Worm (Caenorhabditis elegans) whole organism, L4 larva: ENCODE measurements around the gene vha-20.

Source experiments
- T20F7.1 ChIP-seq: fragments of 200-800 bp; sonication (Bioruptor generic); optimal IDR thresholded peaks from 2 replicates; lab custom pipeline; 2018; ENCODE audit warnings: mild to moderate bottlenecking, missing genetic modification characterization, missing compliant biosample characterization
- T26A8.4 ChIP-seq: fragments of 200-800 bp; sonication (Bioruptor generic); IDR thresholded peaks from 2 replicates; pipeline ENCODE4 v1.3.6; 2022; ENCODE audit warnings: missing genetic modification characterization, missing compliant biosample characterization
- Y75B8A.6 ChIP-seq: fragments of 200-800 bp; sonication (Bioruptor generic); IDR thresholded peaks from 2 replicates; pipeline ENCODE4 v1.3.6; 2022; ENCODE audit warnings: missing genetic modification reagents, missing genetic modification characterization, missing compliant biosample characterization
- aha-1 ChIP-seq: fragments of 150-350 bp; peaks from one replicate; lab custom pipeline; 2014; ENCODE audit warnings: missing biosample characterization, missing genetic modification characterization
- aly-2 ChIP-seq: sonication (generic microtip); optimal IDR thresholded peaks from 2 replicates; lab custom pipeline; 2018; ENCODE audit warnings: missing biosample characterization, missing genetic modification characterization
- attf-4 ChIP-seq: sonication (generic microtip); optimal IDR thresholded peaks from 3 replicates; lab custom pipeline; 2017; ENCODE audit warnings: missing biosample characterization, missing genetic modification characterization
- ceh-28 ChIP-seq: fragments of 150-350 bp; optimal IDR thresholded peaks from 2 replicates; lab custom pipeline; 2014; ENCODE audit warnings: missing biosample characterization, missing genetic modification reagents, missing genetic modification characterization
- ceh-62 ChIP-seq: sonication (generic microtip); optimal IDR thresholded peaks from 2 replicates; lab custom pipeline; 2017; ENCODE audit warnings: missing biosample characterization, missing genetic modification characterization
- ces-1 ChIP-seq: fragments of 150-350 bp; sonication (generic microtip); optimal IDR thresholded peaks from 4 replicates; lab custom pipeline; 2014; ENCODE audit warnings: missing biosample characterization, missing genetic modification reagents, missing genetic modification characterization
- cey-2 ChIP-seq: sonication (generic microtip); optimal IDR thresholded peaks from 3 replicates; lab custom pipeline; 2017; ENCODE audit warnings: missing genetic modification characterization, mild to moderate bottlenecking, missing compliant biosample characterization, antibody characterized with exemption, borderline replicate concordance; ENCODE audit not compliant: insufficient read depth
- daf-12 ChIP-seq: fragments of 150-350 bp; optimal IDR thresholded peaks from 2 replicates; lab custom pipeline; 2014; ENCODE audit warnings: missing biosample characterization, missing genetic modification reagents, missing genetic modification characterization
- daf-16 ChIP-seq, 3 experiments: sonication (generic microtip); optimal IDR thresholded peaks; 2 replicates each; lab custom pipeline; 2016 to 2017; ENCODE audit warnings: missing genetic modification characterization in 3 of 3, missing genetic modification reagents in 3 of 3, mild to moderate bottlenecking in 2 of 3, missing compliant biosample characterization in 2 of 3, missing biosample characterization in 1 of 3, moderate library complexity in 1 of 3
- duxl-1 ChIP-seq: sonication (generic microtip); optimal IDR thresholded peaks from 2 replicates; lab custom pipeline; 2016; ENCODE audit warnings: mild to moderate bottlenecking, missing genetic modification characterization, moderate library complexity, missing compliant biosample characterization; ENCODE audit not compliant: poor library complexity
- fkh-10 ChIP-seq: fragments of 150-350 bp; optimal IDR thresholded peaks from 2 replicates; lab custom pipeline; 2014; ENCODE audit warnings: missing biosample characterization, missing genetic modification reagents, missing genetic modification characterization
- fos-1 ChIP-seq: fragments of 150-350 bp; optimal IDR thresholded peaks from 2 replicates; lab custom pipeline; 2014; ENCODE audit warnings: missing biosample characterization, missing genetic modification characterization
- gei-8 ChIP-seq: fragments of 200-800 bp; sonication (Bioruptor generic); optimal IDR thresholded peaks from 2 replicates; lab custom pipeline; 2018; ENCODE audit warnings: mild to moderate bottlenecking, missing genetic modification characterization, missing compliant biosample characterization
- hif-1 ChIP-seq, 2 experiments: sonication (generic microtip); optimal IDR thresholded peaks; 2 replicates each; lab custom pipeline; 2016 to 2017; ENCODE audit warnings: missing compliant biosample characterization in 2 of 2, missing genetic modification characterization in 2 of 2, missing genetic modification reagents in 2 of 2, missing genotype in 2 of 2, mild to moderate bottlenecking in 1 of 2
- hlh-11 ChIP-seq: fragments of 200-800 bp; sonication (Bioruptor generic); optimal IDR thresholded peaks from 2 replicates; lab custom pipeline; 2018; ENCODE audit warnings: mild to moderate bottlenecking, missing genetic modification characterization, missing compliant biosample characterization
- hlh-30 ChIP-seq: sonication (generic microtip); optimal IDR thresholded peaks from 2 replicates; lab custom pipeline; 2017; ENCODE audit warnings: antibody characterized with exemption, mild to moderate bottlenecking, missing genetic modification characterization, missing compliant biosample characterization; ENCODE audit not compliant: insufficient read depth
- hmg-1.1 ChIP-seq: fragments of 200-800 bp; sonication (Bioruptor generic); IDR thresholded peaks from 2 replicates; pipeline ENCODE4 v1.3.6; 2022; ENCODE audit warnings: missing genetic modification reagents, missing genetic modification characterization, missing compliant biosample characterization
- lim-7 ChIP-seq: fragments of 200-800 bp; sonication (Bioruptor generic); IDR thresholded peaks from 2 replicates; pipeline ENCODE4 v1.3.6; 2022; ENCODE audit warnings: missing genetic modification characterization, missing compliant biosample characterization
- lin-15B ChIP-seq: fragments of 150-350 bp; sonication (generic microtip); optimal IDR thresholded peaks from 3 replicates; lab custom pipeline; 2014; ENCODE audit warnings: missing biosample characterization, missing genetic modification characterization
- lin-29 ChIP-seq: fragments of 200-800 bp; sonication (Bioruptor generic); IDR thresholded peaks from 2 replicates; pipeline ENCODE4 v1.3.6; 2022; ENCODE audit warnings: missing genetic modification reagents, missing genetic modification characterization, missing compliant biosample characterization
- lin-38 ChIP-seq: fragments of 200-800 bp; sonication (Bioruptor generic); IDR thresholded peaks from 2 replicates; pipeline ENCODE4 v1.3.6; 2022; ENCODE audit warnings: missing genetic modification reagents, missing genetic modification characterization, missing compliant biosample characterization
- lir-3 ChIP-seq: sonication (generic microtip); optimal IDR thresholded peaks from 2 replicates; lab custom pipeline; 2016; ENCODE audit warnings: mild to moderate bottlenecking, missing genetic modification characterization, missing compliant biosample characterization
- mes-2 ChIP-seq: sonication (generic microtip); optimal IDR thresholded peaks from 2 replicates; lab custom pipeline; 2016; ENCODE audit warnings: missing genotype, mild to moderate bottlenecking, missing genetic modification characterization, missing compliant biosample characterization; ENCODE audit not compliant: poor library complexity, severe bottlenecking
- mxl-3 ChIP-seq: fragments of 200-800 bp; sonication (Bioruptor generic); optimal IDR thresholded peaks from 2 replicates; lab custom pipeline; 2018; ENCODE audit warnings: mild to moderate bottlenecking, missing genetic modification characterization, missing compliant biosample characterization
- nhr-237 ChIP-seq: sonication (generic microtip); optimal IDR thresholded peaks from 2 replicates; lab custom pipeline; 2017; ENCODE audit warnings: missing biosample characterization, missing genetic modification characterization
- nhr-28 ChIP-seq: fragments of 150-350 bp; optimal IDR thresholded peaks from 2 replicates; lab custom pipeline; 2014; ENCODE audit warnings: missing biosample characterization, missing genetic modification characterization
- nhr-41 ChIP-seq: fragments of 200-800 bp; sonication (Bioruptor generic); IDR thresholded peaks from 2 replicates; pipeline ENCODE4 v1.3.6; 2022; ENCODE audit warnings: missing genetic modification reagents, missing genetic modification characterization, missing compliant biosample characterization
- nhr-6 ChIP-seq: fragments of 150-350 bp; optimal IDR thresholded peaks from 2 replicates; lab custom pipeline; 2014; ENCODE audit warnings: missing biosample characterization, missing genetic modification characterization
- nhr-77 ChIP-seq: fragments of 150-350 bp; optimal IDR thresholded peaks from 2 replicates; lab custom pipeline; 2014; ENCODE audit warnings: missing biosample characterization, missing genetic modification characterization
- rbr-2 ChIP-seq: sonication (generic microtip); optimal IDR thresholded peaks from 2 replicates; lab custom pipeline; 2016; ENCODE audit warnings: missing genotype, missing genetic modification characterization, missing compliant biosample characterization
- set-16 ChIP-seq: fragments of 200-800 bp; sonication (Bioruptor generic); IDR thresholded peaks from 2 replicates; pipeline ENCODE4 v1.3.6; 2022; ENCODE audit warnings: missing genetic modification reagents, missing genetic modification characterization, missing compliant biosample characterization
- skn-1 ChIP-seq: fragments of 150-350 bp; optimal IDR thresholded peaks from 2 replicates; lab custom pipeline; 2014; ENCODE audit warnings: missing biosample characterization, missing genetic modification characterization
- snpc-1.2 ChIP-seq: fragments of 200-800 bp; sonication (Bioruptor generic); IDR thresholded peaks from 2 replicates; pipeline ENCODE4 v1.3.6; 2022; ENCODE audit warnings: missing genetic modification reagents, missing genetic modification characterization, missing compliant biosample characterization
- snpc-4 ChIP-seq: fragments of 150-350 bp; optimal IDR thresholded peaks from 2 replicates; lab custom pipeline; 2014; ENCODE audit warnings: missing biosample characterization, missing genetic modification characterization
- tag-97 ChIP-seq: fragments of 200-800 bp; sonication (Bioruptor generic); IDR thresholded peaks from 2 replicates; pipeline ENCODE4 v1.3.6; 2022; ENCODE audit warnings: missing genetic modification characterization, missing compliant biosample characterization
- unc-62 ChIP-seq, 3 experiments: fragments of 150-350 bp in 1 of 3; sonication (generic microtip); optimal IDR thresholded peaks in 2 of 3; peaks in 1 of 3; 1 replicate in 1 of 3; 2 replicates in 2 of 3; lab custom pipeline; 2014 to 2017; ENCODE audit warnings: missing biosample characterization in 3 of 3, missing genetic modification characterization in 3 of 3, missing genetic modification reagents in 3 of 3, missing genotype in 1 of 3
- vab-7 ChIP-seq: fragments of 200-800 bp; sonication (Bioruptor generic); IDR thresholded peaks from 2 replicates; pipeline ENCODE4 v1.3.6; 2022; ENCODE audit warnings: missing genetic modification reagents, missing genetic modification characterization, missing compliant biosample characterization
- zip-11 ChIP-seq: fragments of 200-800 bp; sonication (Bioruptor generic); IDR thresholded peaks from 2 replicates; pipeline ENCODE4 v1.3.6; 2022; ENCODE audit warnings: missing genetic modification characterization, missing compliant biosample characterization

Gene vha-20

DNA sequence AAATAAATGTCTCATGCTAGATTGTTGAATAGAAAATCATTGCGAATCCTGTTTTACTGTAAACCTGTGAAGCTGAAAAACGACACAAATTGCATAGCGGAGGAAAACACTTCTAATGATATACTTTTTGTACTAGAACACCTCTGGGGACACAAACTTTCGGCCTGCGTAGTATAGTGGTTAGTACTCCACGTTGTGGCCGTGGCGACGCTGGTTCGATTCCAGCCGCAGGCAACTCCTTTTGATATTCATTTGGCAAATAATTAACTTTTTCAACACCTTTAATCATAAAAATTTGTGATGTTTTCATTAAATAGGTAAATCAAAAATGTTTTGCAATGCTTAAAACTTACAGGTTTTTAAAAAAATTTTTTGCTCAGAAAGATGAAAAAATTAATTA, 29.4 kb downstream of the vha-20 start (continued):
- no peak for TF ChIP-seq ceh-62 (tag; lab: Kevin White, UChicago)
- TF ChIP-seq daf-12 (tag; lab: Kevin White, UChicago), result no peak
- TF ChIP-seq nhr-77, result no peak

ce11 chrX:14134244-14134643, 30.1 kb downstream of the vha-20 start, which contains the start of gene F28H6.8:
Gene F28H6.8, minus strand, starts transcription at chrX:14134344.
- TF ChIP-seq unc-62 (GFP tag; optimal IDR thresholded peaks at IDR 0.05 in 1 of 2; lab: Kevin White, UChicago) (peak in 1 of 2 experiments; percentile 71), unc-62 (tag; optimal IDR thresholded peaks at IDR 0.05; lab: Kevin White, UChicago) (no peak), skn-1 (tag; lab: Kevin White, UChicago) (no peak), attf-4 (no peak), nhr-237 (tag; lab: Kevin White, UChicago) (no peak), mxl-3 (no peak), duxl-1 (tag; lab: Kevin White, UChicago) (no peak)

ce11 chrX:14132677-14133076, 31.6 kb downstream of the vha-20 start:
- TF ChIP-seq zip-11, result no peak
- peak in 1 of 2 experiments; percentile 62 for TF ChIP-seq unc-62 (GFP tag; optimal IDR thresholded peaks at IDR 0.05 in 1 of 2; lab: Kevin White, UChicago)
- no peak for TF ChIP-seq unc-62 (tag; optimal IDR thresholded peaks at IDR 0.05; lab: Kevin White, UChicago)
- TF ChIP-seq T20F7.1, result no peak
- TF ChIP-seq nhr-41 (GFP tag; lab: Robert Waterston, UW), result no peak
- TF ChIP-seq gei-8 (GFP tag; lab: Kevin White, UChicago), result no peak
- TF ChIP-seq vab-7 (GFP tag; lab: Robert Waterston, UW), result no peak

- no peak for TF ChIP-seq snpc-1.2 (GFP tag; lab: Robert Waterston, UW)
- no peak for TF ChIP-seq Y75B8A.6 (GFP tag; lab: Robert Waterston, UW)
- TF ChIP-seq lin-29 (GFP tag; lab: Robert Waterston, UW), result no peak
- no peak for TF ChIP-seq lir-3 (tag; lab: Kevin White, UChicago)
- peak; percentile 90 for TF ChIP-seq aha-1 (tag; lab: Kevin White, UChicago)
- no peak for TF ChIP-seq ces-1
- no peak for TF ChIP-seq cey-2
- TF ChIP-seq snpc-4 (tag; lab: Kevin White, UChicago), result no peak
These were observed 32.8 kb downstream of the vha-20 start for ce11 chrX:14131476-14131875.

- TF ChIP-seq hlh-30 (tag; lab: Kevin White, UChicago) (peak; percentile 29), mxl-3 (peak; percentile 17), lin-15B (tag; lab: Kevin White, UChicago) (no peak), fos-1 (tag; lab: Kevin White, UChicago) (no peak), hif-1 (tag; optimal IDR thresholded peaks at IDR 0.05; lab: Kevin White, UChicago) (no peak), lin-38 (no peak), set-16 (peak; percentile 46), hlh-11 (tag; lab: Kevin White, UChicago) (peak; percentile 51), T26A8.4 (no peak), nhr-6 (tag; lab: Kevin White, UChicago) (peak; percentile 4), daf-16 (GFP tag; optimal IDR thresholded peaks at IDR 0.05; lab: Kevin White, UChicago) (no peak), daf-16 (tag; optimal IDR thresholded peaks at IDR 0.05; lab: Kevin White, UChicago) (peak; percentile 16), tag-97 (GFP tag; lab: Robert Waterston, UW) (no peak), fkh-10 (GFP tag; lab: Kevin White, UChicago) (no peak), aly-2 (no peak), attf-4 (no peak), cey-2 (no peak), hmg-1.1 (GFP tag; lab: Robert Waterston, UW) (no peak), mes-2 (peak; percentile 71), ceh-28 (tag; lab: Kevin White, UChicago) (no peak), ceh-62 (tag; lab: Kevin White, UChicago) (no peak), nhr-28 (tag; lab: Kevin White, UChicago) (no peak), rbr-2 (tag; lab: Kevin White, UChicago) (peak; percentile 4), snpc-4 (tag; lab: Kevin White, UChicago) (no peak), lim-7 (GFP tag; lab: Robert Waterston, UW) (no peak)
These were observed 36.9 kb downstream of the vha-20 start, which contains the start of gene F28H6.4 for ce11 chrX:14127291-14127922. Gene F28H6.4, plus strand, starts transcription at chrX:14127872.
